Fruit fly (Drosophila melanogaster) whole organism, prepupa: ENCODE data around the gene siz.

Source experiments
- CG10631 ChIP-seq: fragments of 200-800 bp; sonication (Bioruptor generic); optimal IDR thresholded peaks from 2 replicates; lab custom pipeline; 2016; ENCODE audit warnings: missing biosample characterization, missing genetic modification characterization
- CG10669 ChIP-seq: fragments of 200-800 bp; sonication (Bioruptor generic); optimal IDR thresholded peaks from 3 replicates; lab custom pipeline; 2018; ENCODE audit warnings: missing biosample characterization, mild to moderate bottlenecking, missing genetic modification characterization, moderate library complexity
- CG11294 ChIP-seq: fragments of 200-800 bp; sonication (Bioruptor generic); IDR thresholded peaks from 2 replicates; pipeline ENCODE4 v1.3.6; 2022; ENCODE audit warnings: missing biosample characterization, missing genetic modification characterization
- CG11762 ChIP-seq: fragments of 200-800 bp; sonication (Bioruptor generic); optimal IDR thresholded peaks from 3 replicates; lab custom pipeline; 2016; ENCODE audit warnings: missing biosample characterization, missing genetic modification characterization; ENCODE audit not compliant: insufficient read depth
- CG11902 ChIP-seq: fragments of 200-800 bp; sonication (Bioruptor generic); optimal IDR thresholded peaks from 3 replicates; lab custom pipeline; 2016; ENCODE audit warnings: missing biosample characterization, missing genetic modification characterization
- CG1621 ChIP-seq: fragments of 200-800 bp; sonication (Bioruptor generic); optimal IDR thresholded peaks from 3 replicates; lab custom pipeline; 2018; ENCODE audit warnings: missing biosample characterization, mild to moderate bottlenecking, missing genetic modification characterization
- CG16779 ChIP-seq: fragments of 200-800 bp; sonication (Bioruptor generic); optimal IDR thresholded peaks from 3 replicates; lab custom pipeline; 2017; ENCODE audit warnings: missing biosample characterization, mild to moderate bottlenecking, missing genetic modification characterization
- CG3032 ChIP-seq: fragments of 200-800 bp; optimal IDR thresholded peaks from 2 replicates; lab custom pipeline; 2019; ENCODE audit warnings: missing biosample characterization, mild to moderate bottlenecking, missing genetic modification characterization, moderate library complexity
- CG32006 ChIP-seq: fragments of 200-800 bp; sonication (Bioruptor generic); optimal IDR thresholded peaks from 3 replicates; lab custom pipeline; 2017; ENCODE audit warnings: missing biosample characterization, mild to moderate bottlenecking, missing genetic modification characterization
- CG34406 ChIP-seq: fragments of 200-800 bp; sonication (Bioruptor generic); optimal IDR thresholded peaks from 3 replicates; lab custom pipeline; 2016; ENCODE audit warnings: missing biosample characterization, missing genetic modification characterization
- CG4318 ChIP-seq: fragments of 200-800 bp; sonication (Bioruptor generic); optimal IDR thresholded peaks from 3 replicates; lab custom pipeline; 2017; ENCODE audit warnings: missing biosample characterization, mild to moderate bottlenecking, missing genetic modification characterization
- CG6163 ChIP-seq: fragments of 200-800 bp; sonication (Bioruptor generic); IDR thresholded peaks from 3 replicates; pipeline ENCODE4 v1.3.6; 2022; ENCODE audit warnings: missing biosample characterization, missing genetic modification characterization
- CG6276 ChIP-seq: fragments of 200-800 bp; sonication (Bioruptor generic); optimal IDR thresholded peaks from 2 replicates; lab custom pipeline; 2017; ENCODE audit warnings: missing biosample characterization, mild to moderate bottlenecking, missing genetic modification characterization
- CG6792 ChIP-seq: fragments of 200-800 bp; sonication (Bioruptor generic); optimal IDR thresholded peaks from 3 replicates; lab custom pipeline; 2016; ENCODE audit warnings: missing biosample characterization, missing genetic modification characterization
- CG6808 ChIP-seq: fragments of 200-800 bp; sonication (Bioruptor generic); optimal IDR thresholded peaks from 3 replicates; lab custom pipeline; 2017; ENCODE audit warnings: missing biosample characterization, missing genetic modification characterization, mild to moderate bottlenecking, moderate library complexity, missing genetic modification reagents
- CG6854 ChIP-seq: fragments of 200-800 bp; sonication (Bioruptor generic); optimal IDR thresholded peaks from 2 replicates; lab custom pipeline; 2017; ENCODE audit warnings: missing biosample characterization, mild to moderate bottlenecking, missing genetic modification characterization
- CG8119 ChIP-seq: fragments of 200-800 bp; sonication (Bioruptor generic); IDR thresholded peaks from 3 replicates; pipeline ENCODE4 v1.3.6; 2022; ENCODE audit warnings: missing biosample characterization, missing genetic modification characterization
- CG9139 ChIP-seq: fragments of 200-800 bp; sonication (Bioruptor generic); optimal IDR thresholded peaks from 3 replicates; lab custom pipeline; 2017; ENCODE audit warnings: missing biosample characterization, mild to moderate bottlenecking, missing genetic modification characterization
- Eip75B ChIP-seq: fragments of 200-800 bp; sonication (Bioruptor generic); optimal IDR thresholded peaks from 3 replicates; lab custom pipeline; 2016; ENCODE audit warnings: missing biosample characterization, missing genetic modification characterization
- Eip93F ChIP-seq: fragments of 200-800 bp; sonication (Bioruptor generic); optimal IDR thresholded peaks from 2 replicates; lab custom pipeline; 2016; ENCODE audit warnings: missing biosample characterization, mild to moderate bottlenecking, missing genetic modification characterization
- Ets21C ChIP-seq: fragments of 200-800 bp; sonication (Bioruptor generic); optimal IDR thresholded peaks from 3 replicates; lab custom pipeline; 2016; ENCODE audit warnings: missing biosample characterization, missing genetic modification characterization
- Ets96B ChIP-seq: fragments of 200-800 bp; optimal IDR thresholded peaks from 2 replicates; lab custom pipeline; 2019; ENCODE audit warnings: missing biosample characterization, mild to moderate bottlenecking, missing genetic modification characterization, moderate library complexity
- Gug ChIP-seq: fragments of 200-800 bp; sonication (Bioruptor generic); IDR thresholded peaks from 2 replicates; pipeline ENCODE4 v1.3.6; 2022; ENCODE audit warnings: missing biosample characterization, missing genetic modification characterization
- Hr38 ChIP-seq: sonication (Bioruptor generic); optimal IDR thresholded peaks from 2 replicates; lab custom pipeline; 2016; ENCODE audit warnings: missing biosample characterization, missing genetic modification characterization
- Hr39 ChIP-seq: fragments of 200-800 bp; sonication (Bioruptor generic); optimal IDR thresholded peaks from 2 replicates; lab custom pipeline; 2016; ENCODE audit warnings: missing biosample characterization, missing genetic modification characterization
- Hr4 ChIP-seq: fragments of 200-800 bp; sonication (Bioruptor generic); optimal IDR thresholded peaks from 3 replicates; lab custom pipeline; 2016; ENCODE audit warnings: missing biosample characterization, missing genetic modification characterization
- Lpt ChIP-seq: fragments of 200-800 bp; sonication (Bioruptor generic); optimal IDR thresholded peaks from 3 replicates; lab custom pipeline; 2016; ENCODE audit warnings: missing biosample characterization, missing genetic modification characterization
- OdsH ChIP-seq: fragments of 200-800 bp; sonication (Bioruptor generic); optimal IDR thresholded peaks from 3 replicates; lab custom pipeline; 2016; ENCODE audit warnings: missing biosample characterization, missing genetic modification characterization
- Smox ChIP-seq: fragments of 200-800 bp; sonication (Bioruptor generic); optimal IDR thresholded peaks from 3 replicates; lab custom pipeline; 2016; ENCODE audit warnings: missing biosample characterization, missing genetic modification characterization
- Sox102F ChIP-seq: fragments of 200-800 bp; sonication (Bioruptor generic); optimal IDR thresholded peaks from 2 replicates; lab custom pipeline; 2016; ENCODE audit warnings: missing biosample characterization, mild to moderate bottlenecking, missing genetic modification characterization
- Sox14 ChIP-seq: fragments of 200-800 bp; sonication (Bioruptor generic); optimal IDR thresholded peaks from 3 replicates; lab custom pipeline; 2016; ENCODE audit warnings: missing biosample characterization, missing genetic modification characterization
- Sox15 ChIP-seq: fragments of 200-800 bp; sonication (Bioruptor generic); optimal IDR thresholded peaks from 3 replicates; lab custom pipeline; 2016; ENCODE audit warnings: missing biosample characterization, missing genetic modification characterization
- achi ChIP-seq: fragments of 200-800 bp; sonication (Bioruptor generic); optimal IDR thresholded peaks from 3 replicates; lab custom pipeline; 2016; ENCODE audit warnings: missing biosample characterization, missing genetic modification characterization
- acj6 ChIP-seq: fragments of 200-800 bp; sonication (Bioruptor generic); optimal IDR thresholded peaks from 3 replicates; lab custom pipeline; 2016; ENCODE audit warnings: missing biosample characterization, missing genetic modification characterization
- cyc ChIP-seq: fragments of 200-800 bp; sonication (Bioruptor generic); optimal IDR thresholded peaks from 3 replicates; lab custom pipeline; 2016; ENCODE audit warnings: missing biosample characterization, missing genetic modification characterization
- dac ChIP-seq: fragments of 200-800 bp; sonication (Bioruptor generic); optimal IDR thresholded peaks from 2 replicates; lab custom pipeline; 2017; ENCODE audit warnings: missing biosample characterization, mild to moderate bottlenecking, missing genetic modification characterization
- dsx ChIP-seq: fragments of 200-800 bp; optimal IDR thresholded peaks from 3 replicates; lab custom pipeline; 2019; ENCODE audit warnings: missing biosample characterization, mild to moderate bottlenecking, missing genetic modification characterization, moderate library complexity; ENCODE audit not compliant: poor library complexity, severe bottlenecking
- eg ChIP-seq: fragments of 200-800 bp; sonication (Bioruptor generic); IDR thresholded peaks from 3 replicates; pipeline ENCODE4 v1.3.6; 2022; ENCODE audit warnings: missing biosample characterization, missing genetic modification characterization
- esn ChIP-seq: fragments of 200-800 bp; sonication (Bioruptor generic); optimal IDR thresholded peaks from 2 replicates; lab custom pipeline; 2016; ENCODE audit warnings: missing biosample characterization, mild to moderate bottlenecking, missing genetic modification characterization, moderate library complexity
- fd59A ChIP-seq: fragments of 200-800 bp; sonication (Bioruptor generic); optimal IDR thresholded peaks from 2 replicates; lab custom pipeline; 2017; ENCODE audit warnings: missing biosample characterization, mild to moderate bottlenecking, missing genetic modification characterization, missing genetic modification reagents
- fd85E ChIP-seq: fragments of 200-800 bp; sonication (Bioruptor generic); optimal IDR thresholded peaks from 3 replicates; lab custom pipeline; 2016; ENCODE audit warnings: missing biosample characterization, missing genetic modification characterization
- fkh ChIP-seq: fragments of 200-800 bp; sonication (Bioruptor generic); optimal IDR thresholded peaks from 3 replicates; lab custom pipeline; 2017; ENCODE audit warnings: missing biosample characterization, mild to moderate bottlenecking, missing genetic modification characterization, moderate library complexity
- net ChIP-seq: fragments of 200-800 bp; sonication (Bioruptor generic); optimal IDR thresholded peaks from 3 replicates; lab custom pipeline; 2016; ENCODE audit warnings: missing biosample characterization, missing genetic modification characterization
- pdm3 ChIP-seq: fragments of 200-800 bp; sonication (Bioruptor generic); optimal IDR thresholded peaks from 3 replicates; lab custom pipeline; 2016; ENCODE audit warnings: missing biosample characterization, missing genetic modification characterization
- salr ChIP-seq, 2 experiments: fragments of 200-800 bp; sonication (Bioruptor generic); optimal IDR thresholded peaks; 3 replicates each; lab custom pipeline; 2016 to 2018; ENCODE audit warnings: missing biosample characterization in 2 of 2, missing genetic modification characterization in 2 of 2, mild to moderate bottlenecking in 1 of 2
- spab ChIP-seq: fragments of 200-800 bp; sonication (Bioruptor generic); optimal IDR thresholded peaks from 2 replicates; lab custom pipeline; 2017; ENCODE audit warnings: missing biosample characterization, mild to moderate bottlenecking, missing genetic modification characterization, missing genetic modification reagents
- ss ChIP-seq, 2 experiments: fragments of 200-800 bp; sonication (Bioruptor generic); optimal IDR thresholded peaks; 2 replicates in 1 of 2; 3 replicates in 1 of 2; lab custom pipeline; 2017 to 2018; ENCODE audit warnings: mild to moderate bottlenecking in 2 of 2, missing biosample characterization in 2 of 2, missing genetic modification characterization in 2 of 2, moderate library complexity in 1 of 2
- svp ChIP-seq: fragments of 200-800 bp; sonication (Bioruptor generic); peaks from one replicate; lab custom pipeline; 2016; ENCODE audit warnings: missing biosample characterization, missing genetic modification characterization
- topi ChIP-seq: fragments of 200-800 bp; sonication (Bioruptor generic); optimal IDR thresholded peaks from 3 replicates; lab custom pipeline; 2016; ENCODE audit warnings: missing biosample characterization, missing genetic modification characterization
- vri ChIP-seq: fragments of 200-800 bp; sonication (Bioruptor generic); optimal IDR thresholded peaks from 3 replicates; lab custom pipeline; 2016; ENCODE audit warnings: missing biosample characterization, mild to moderate bottlenecking, missing genetic modification characterization

The siz gene

DNA sequence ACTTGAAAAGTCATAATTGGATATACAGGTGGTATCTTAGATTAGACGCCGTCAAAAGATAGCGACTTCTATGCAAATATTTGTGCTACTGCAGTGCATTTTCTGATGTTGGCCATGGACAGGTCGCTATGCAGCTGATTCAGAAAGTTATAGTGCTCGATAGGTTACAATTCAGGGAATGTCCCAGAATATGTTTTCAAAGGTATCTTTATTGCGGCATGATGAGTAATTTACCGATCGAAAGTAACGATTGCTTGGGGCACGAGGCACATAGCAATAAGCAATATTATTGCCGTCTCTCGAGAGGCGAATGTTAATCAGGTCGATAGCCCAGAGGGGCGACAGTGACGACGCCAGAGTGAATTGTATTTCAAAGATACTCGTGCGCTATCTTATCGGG lies 35.7 kb downstream of the siz start:
- TF ChIP-seq Sox14 (no peak), vri (GFP tag; lab: Kevin White, UChicago) (peak; percentile 43)

DNA sequence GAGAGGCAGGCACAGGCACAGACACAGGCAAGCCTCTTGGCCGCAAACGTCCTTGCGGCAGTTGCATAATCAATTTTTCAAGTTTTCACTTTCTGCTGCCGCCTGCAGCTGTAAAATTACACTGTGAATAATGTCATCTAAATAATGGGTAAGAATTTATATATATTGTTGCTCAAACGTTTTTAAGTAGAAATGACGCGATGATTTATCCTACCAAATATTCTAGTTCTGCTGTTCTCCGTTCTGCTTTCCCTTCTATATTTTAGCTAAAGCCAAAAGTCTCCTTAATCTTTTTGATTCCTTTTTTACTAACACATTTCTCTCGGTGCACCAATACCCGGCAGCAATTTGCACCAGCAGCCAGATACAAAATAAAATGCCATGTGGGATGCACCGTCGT lies 46.1 kb downstream of the siz start:
- TF ChIP-seq pdm3 (GFP tag; lab: Kevin White, UChicago) (peak; percentile 78), Sox14 (peak; percentile 47), achi (GFP tag; lab: Kevin White, UChicago) (peak; percentile 75), eg (GFP tag; lab: Robert Waterston, UW) (peak; percentile 59; the same call in 2 of the 3 replicates), acj6 (peak; percentile 55), Hr39 (GFP tag; lab: Kevin White, UChicago) (peak; percentile 33), Sox102F (no peak), Lpt (peak; percentile 71), net (peak; percentile 75), CG4318 (GFP tag; lab: Kevin White, UChicago) (no peak), Gug (GFP tag; lab: Robert Waterston, UW) (no peak), dsx (GFP tag; lab: Kevin White, UChicago) (no peak), salr (GFP tag; optimal IDR thresholded peaks at IDR 0.05; lab: Kevin White, UChicago) (no peak), Sox15 (GFP tag; lab: Kevin White, UChicago) (peak; percentile 60), spab (GFP tag; lab: Kevin White, UChicago) (no peak), CG10669 (no peak), vri (GFP tag; lab: Kevin White, UChicago) (no peak), CG8119 (GFP tag; lab: Robert Waterston, UW) (peak; percentile 74), CG6792 (peak; percentile 63), fd59A (GFP tag; lab: Kevin White, UChicago) (peak; percentile 22), OdsH (GFP tag; lab: Kevin White, UChicago) (no peak), CG16779 (tag; lab: Kevin White, UChicago) (no peak), CG11762 (GFP tag; lab: Kevin White, UChicago) (peak; percentile 68), CG6854 (GFP tag; lab: Kevin White, UChicago) (no peak), fkh (GFP tag; lab: Kevin White, UChicago) (no peak), dac (GFP tag; lab: Kevin White, UChicago) (no peak), topi (GFP tag; lab: Kevin White, UChicago) (peak; percentile 37), CG6276 (GFP tag; lab: Kevin White, UChicago) (no peak), CG1621 (tag; lab: Kevin White, UChicago) (no peak), CG34406 (GFP tag; lab: Kevin White, UChicago) (peak; percentile 68), Hr38 (GFP tag; lab: Kevin White, UChicago) (no peak), esn (GFP tag; lab: Kevin White, UChicago) (peak; percentile 46), fd85E (GFP tag; lab: Kevin White, UChicago) (no peak), CG9139 (GFP tag; lab: Kevin White, UChicago) (no peak), Smox (peak; percentile 15), CG10631 (GFP tag; lab: Kevin White, UChicago) (no peak), ss (GFP tag; optimal IDR thresholded peaks at IDR 0.05; lab: Kevin White, UChicago) (no peak), Ets96B (tag; lab: Kevin White, UChicago) (no peak), CG6808 (GFP tag; lab: Kevin White, UChicago) (no peak), CG3032 (tag; lab: Kevin White, UChicago) (peak; percentile 37), Ets21C (GFP tag; lab: Kevin White, UChicago) (no peak), Hr4 (GFP tag; lab: Kevin White, UChicago) (peak; percentile 88), CG6163 (GFP tag; lab: Robert Waterston, UW) (0 out of 3 replicates have a peak, but pooled peaks have one; percentile 52), svp (peak; percentile 72), Eip75B (GFP tag; lab: Kevin White, UChicago) (no peak), CG32006 (no peak), CG11294 (GFP tag; lab: Robert Waterston, UW) (peak; percentile 37; the same call in 1 of the 2 replicates), CG11902 (GFP tag; lab: Kevin White, UChicago) (peak; percentile 56), cyc (GFP tag; lab: Kevin White, UChicago) (peak; percentile 2), Eip93F (no peak)
